Worm (Caenorhabditis elegans): ENCODE results near the gene F31F7.2.

F31F7.2 gene

ce11 chrV:6246454-6246981, 24.1 kb upstream of the F31F7.2 start, which contains the start of gene dmd-7:
dmd-7 (plus strand) TSS chrV:6246931.
- peak; percentile 49; the same call in 1 of the 2 replicates for TF ChIP-seq madf-9 (GFP tag; conservative IDR thresholded peaks at IDR 0.05)
- TF ChIP-seq hlh-30 (tag; optimal IDR thresholded peaks at IDR 0.05; ENCODE audit: insufficient read depth) = peak; percentile 93
- TF ChIP-seq nhr-6 (tag; optimal IDR thresholded peaks at IDR 0.05) = peak; percentile 89
- peak; percentile 69; the same call in 1 of the 2 replicates for TF ChIP-seq saeg-2 (GFP tag; IDR thresholded peaks at IDR 0.05)
- no peak for TF ChIP-seq Y5F2A.4 (GFP tag; optimal IDR thresholded peaks at IDR 0.05)
- peak; percentile 85 for TF ChIP-seq nhr-77 (tag; optimal IDR thresholded peaks at IDR 0.05)
- no peak for TF ChIP-seq fos-1 (tag; optimal IDR thresholded peaks at IDR 0.05)
- peak; percentile 13 for TF ChIP-seq jun-1 (tag; optimal IDR thresholded peaks at IDR 0.05)
- peak; percentile 89 for TF ChIP-seq nhr-28 (tag; optimal IDR thresholded peaks at IDR 0.05)
- TF ChIP-seq pha-4 (GFP tag; IDR thresholded peaks at IDR 0.05) = peak; percentile 61; the same call in 1 of the 2 replicates
- TF ChIP-seq pha-4 (tag; optimal IDR thresholded peaks at IDR 0.05) = no peak
- no peak for TF ChIP-seq F10B5.3 (tag; optimal IDR thresholded peaks at IDR 0.05)
- TF ChIP-seq ceh-28 (tag; optimal IDR thresholded peaks at IDR 0.05) = peak; percentile 36
- TF ChIP-seq dve-1 (tag; optimal IDR thresholded peaks at IDR 0.05; ENCODE audit: insufficient read depth) = peak; percentile 75
- TF ChIP-seq nhr-102 (tag; optimal IDR thresholded peaks at IDR 0.05) = peak; percentile 69
- TF ChIP-seq daf-16 (GFP tag; optimal IDR thresholded peaks at IDR 0.05) = peak; percentile 23 to 51
- peak; percentile 55 for TF ChIP-seq daf-16 (tag; optimal IDR thresholded peaks at IDR 0.05)
- peak; percentile 18 for TF ChIP-seq zag-1 (tag; optimal IDR thresholded peaks at IDR 0.05)
- peak; percentile 84 for TF ChIP-seq hmg-1.1 (GFP tag; IDR thresholded peaks at IDR 0.05)
- TF ChIP-seq mep-1 (tag; optimal IDR thresholded peaks at IDR 0.05) = peak; percentile 78
- TF ChIP-seq mes-2 (tag; optimal IDR thresholded peaks at IDR 0.05; ENCODE audit: poor library complexity, severe bottlenecking) = peak; percentile 80
- no peak for TF ChIP-seq php-3 (GFP tag; IDR thresholded peaks at IDR 0.05)
- peak; percentile 90 for TF ChIP-seq nhr-10 (tag; optimal IDR thresholded peaks at IDR 0.05)
- 0 out of 2 replicates have a peak, but pooled peaks have one; percentile 49 for TF ChIP-seq nhr-42 (GFP tag; IDR thresholded peaks at IDR 0.05)
- peak; percentile 58 for TF ChIP-seq gei-8 (GFP tag; optimal IDR thresholded peaks at IDR 0.05)
- TF ChIP-seq nhr-48 (tag; optimal IDR thresholded peaks at IDR 0.05) = peak; percentile 100
- peak; percentile 1 for TF ChIP-seq pqm-1 (tag; optimal IDR thresholded peaks at IDR 0.05)
- TF ChIP-seq dmd-6 (GFP tag; IDR thresholded peaks at IDR 0.05) = peak; percentile 99
- TF ChIP-seq hif-1 (tag; optimal IDR thresholded peaks at IDR 0.05) = peak; percentile 2 to 95
- peak; percentile 94 for TF ChIP-seq tra-1 (GFP tag; IDR thresholded peaks at IDR 0.05)
- TF ChIP-seq lin-1 (GFP tag; IDR thresholded peaks at IDR 0.05) = peak; percentile 75; the same call in 1 of the 2 replicates
- TF ChIP-seq unc-62 (GFP tag; optimal IDR thresholded peaks at IDR 0.05 in 1 of 2) = peak in 1 of 2 experiments; percentile 94
- TF ChIP-seq unc-62 (tag; optimal IDR thresholded peaks at IDR 0.05) = no peak
- peak; percentile 8 for TF ChIP-seq F37D6.2 (tag; optimal IDR thresholded peaks at IDR 0.05)
- peak; percentile 58 for TF ChIP-seq set-16 (GFP tag; IDR thresholded peaks at IDR 0.05)
- TF ChIP-seq lin-13 (GFP tag; optimal IDR thresholded peaks at IDR 0.05) = peak; percentile 68
- TF ChIP-seq rbr-2 (tag; optimal IDR thresholded peaks at IDR 0.05) = peak; percentile 75
- peak; percentile 81 to 95 for TF ChIP-seq mdl-1 (tag; optimal IDR thresholded peaks at IDR 0.05)
- TF ChIP-seq mxl-3 (GFP tag; optimal IDR thresholded peaks at IDR 0.05) = peak; percentile 86
- peak; percentile 58 for TF ChIP-seq cey-2 (tag; optimal IDR thresholded peaks at IDR 0.05; ENCODE audit: borderline replicate concordance, insufficient read depth)
- peak; percentile 75 to 86 for TF ChIP-seq lsy-2 (tag; optimal IDR thresholded peaks at IDR 0.05)
- peak; percentile 76 for TF ChIP-seq nhr-11 (tag; optimal IDR thresholded peaks at IDR 0.05)
- peak; percentile 96 for TF ChIP-seq hlh-11 (tag; optimal IDR thresholded peaks at IDR 0.05)
- peak; percentile 82 for TF ChIP-seq ceh-20 (GFP tag; IDR thresholded peaks at IDR 0.05)
- 0 out of 2 replicates have a peak, but pooled peaks have one; percentile 50 for TF ChIP-seq mdt-29 (GFP tag; IDR thresholded peaks at IDR 0.05)
- peak; percentile 67; the same call in 1 of the 2 replicates for TF ChIP-seq T26A8.4 (GFP tag; IDR thresholded peaks at IDR 0.05)
- no peak for TF ChIP-seq Y105C5A.15 (GFP tag; IDR thresholded peaks at IDR 0.05)
- no peak for TF ChIP-seq R02D3.7 (tag; optimal IDR thresholded peaks at IDR 0.05)
- peak; percentile 63 for TF ChIP-seq nhr-76 (tag; optimal IDR thresholded peaks at IDR 0.05)
- 0 out of 2 replicates have a peak, but pooled peaks have one; percentile 14 for TF ChIP-seq egl-43 (GFP tag; IDR thresholded peaks at IDR 0.05)
